Worm (Caenorhabditis elegans): ENCODE results near the gene C29F9.8.

Gene C29F9.8

DNA sequence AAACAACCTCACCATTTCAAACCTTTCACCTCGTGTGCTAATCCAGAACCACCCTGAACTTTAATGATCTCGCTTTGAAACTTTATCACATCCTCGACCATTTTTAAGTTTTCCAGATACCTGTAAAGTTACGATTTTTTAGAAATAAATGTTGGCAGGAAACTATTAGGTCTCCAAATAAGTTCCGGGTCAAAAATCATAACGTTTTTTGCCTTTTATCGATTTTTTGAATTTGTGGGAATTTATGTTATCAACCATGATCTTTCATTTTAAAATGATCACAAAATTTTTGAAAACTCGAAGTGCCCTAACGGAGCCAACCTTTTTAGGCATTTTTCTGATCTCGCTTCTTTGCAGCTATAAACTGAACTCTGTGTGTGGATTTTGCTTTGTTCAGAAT lies 35.9 kb downstream of the C29F9.8 start, which contains the start of gene btb-5:
TSS of gene btb-5 (minus strand) at position 101 of the 400 bp plus-strand sequence.
- no peak for TF ChIP-seq flt-1 (GFP tag; IDR thresholded peaks at IDR 0.05)
- no peak for TF ChIP-seq ceh-36 (tag; optimal IDR thresholded peaks at IDR 0.05)
- no peak for TF ChIP-seq sea-1 (GFP tag; conservative IDR thresholded peaks at IDR 0.05)
- TF ChIP-seq hmbx-1 (tag; optimal IDR thresholded peaks at IDR 0.05) = no peak
- TF ChIP-seq F13C5.2 (tag; optimal IDR thresholded peaks at IDR 0.05) = no peak
- TF ChIP-seq tra-4 (tag; optimal IDR thresholded peaks at IDR 0.05) = no peak
- no peak for TF ChIP-seq pes-1 (GFP tag; IDR thresholded peaks at IDR 0.05)
- no peak for TF ChIP-seq hnd-1 (tag; optimal IDR thresholded peaks at IDR 0.05)
- no peak for TF ChIP-seq ceh-13 (GFP tag; optimal IDR thresholded peaks at IDR 0.05)
- no peak for TF ChIP-seq tbx-11 (GFP tag; IDR thresholded peaks at IDR 0.05)
- no peak for TF ChIP-seq hmg-4 (GFP tag; optimal IDR thresholded peaks at IDR 0.05)
- no peak for TF ChIP-seq B0310.2 (tag; optimal IDR thresholded peaks at IDR 0.05)

DNA sequence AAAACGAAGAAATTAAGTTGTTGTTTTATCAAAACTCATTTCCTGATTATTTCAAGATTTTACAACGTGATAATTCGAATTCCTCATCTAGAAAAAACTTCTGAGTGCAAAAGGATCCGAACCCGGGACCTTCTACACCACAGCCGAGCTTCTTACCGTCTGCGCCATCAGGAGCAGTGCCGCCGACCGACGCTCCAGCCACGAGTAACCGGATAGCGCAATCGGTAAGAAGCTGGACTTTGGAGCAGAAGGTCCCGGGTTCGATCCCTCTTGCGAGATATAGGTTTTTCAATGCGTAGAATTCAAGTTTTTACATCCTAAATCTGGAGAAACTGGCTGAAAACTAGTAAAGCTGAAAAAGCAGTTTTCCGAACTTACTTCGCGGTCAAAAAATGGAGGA lies 43.2 kb downstream of the C29F9.8 start:
- TF ChIP-seq B0310.2 (tag; optimal IDR thresholded peaks at IDR 0.05) = no peak
- TF ChIP-seq ets-7 (tag; optimal IDR thresholded peaks at IDR 0.05) = no peak
- no peak for TF ChIP-seq pes-1 (GFP tag; IDR thresholded peaks at IDR 0.05)
- no peak for TF ChIP-seq tbx-37 (GFP tag; conservative IDR thresholded peaks at IDR 0.05)
- no peak for TF ChIP-seq ama-1 (optimal IDR thresholded peaks at IDR 0.05)
- 0 out of 2 replicates have a peak, but pooled peaks have one; percentile 5 for TF ChIP-seq sea-1 (GFP tag; conservative IDR thresholded peaks at IDR 0.05)
- no peak for TF ChIP-seq hmbx-1 (tag; optimal IDR thresholded peaks at IDR 0.05)
- TF ChIP-seq tbx-11 (GFP tag; IDR thresholded peaks at IDR 0.05) = no peak

DNA sequence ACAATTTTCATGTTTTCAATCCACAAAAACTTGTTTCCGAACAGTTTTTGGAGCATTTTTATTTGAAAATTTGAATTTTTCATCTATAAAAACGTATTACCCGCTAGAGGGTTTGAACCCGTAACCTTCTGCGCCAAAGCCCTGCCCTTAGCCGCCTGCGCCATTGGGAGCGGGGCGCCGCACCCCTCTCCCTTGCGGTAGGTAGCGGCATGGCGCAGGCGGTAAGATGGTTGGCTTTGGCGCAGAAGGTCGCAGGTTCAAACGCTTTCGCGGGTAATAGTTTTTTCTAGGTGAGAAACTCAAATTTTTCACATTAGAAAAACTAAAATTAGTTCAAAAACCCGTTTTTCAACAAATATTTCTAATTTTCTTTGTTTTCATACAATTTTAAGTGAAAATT lies 45.3 kb downstream of the C29F9.8 start:
- TF ChIP-seq ceh-36 (tag; optimal IDR thresholded peaks at IDR 0.05) (no peak), pes-1 (GFP tag; IDR thresholded peaks at IDR 0.05) (peak; percentile 26; the same call in 1 of the 2 replicates)

DNA sequence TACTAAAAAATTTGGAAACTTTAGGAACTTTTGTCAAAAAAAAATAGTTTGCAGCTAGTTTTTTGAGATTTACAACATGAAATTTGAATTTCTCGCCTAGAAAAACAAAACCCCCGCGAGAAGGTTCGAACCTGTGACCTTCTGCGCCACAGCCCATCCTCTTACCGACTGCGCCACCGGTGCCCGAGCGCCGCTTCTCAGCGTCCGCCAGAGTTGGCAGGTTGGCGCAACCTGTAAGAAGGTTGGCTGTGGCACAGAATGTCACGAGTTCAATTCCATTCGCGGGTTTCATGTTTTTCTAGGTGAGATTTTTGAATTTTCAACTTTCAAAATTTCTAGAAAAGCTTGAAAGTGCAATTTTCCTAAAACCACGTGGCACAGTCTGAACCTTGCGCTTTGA lies 46.5 kb downstream of the C29F9.8 start:
- TF ChIP-seq ceh-13 (GFP tag; optimal IDR thresholded peaks at IDR 0.05) = no peak
- TF ChIP-seq scrt-1 (GFP tag; IDR thresholded peaks at IDR 0.05) = no peak
- no peak for TF ChIP-seq tra-4 (tag; optimal IDR thresholded peaks at IDR 0.05)
- no peak for TF ChIP-seq ceh-36 (tag; optimal IDR thresholded peaks at IDR 0.05)
- TF ChIP-seq F13C5.2 (tag; optimal IDR thresholded peaks at IDR 0.05) = no peak
- TF ChIP-seq B0310.2 (tag; optimal IDR thresholded peaks at IDR 0.05) = no peak
- no peak for TF ChIP-seq pes-1 (GFP tag; IDR thresholded peaks at IDR 0.05)
- no peak for TF ChIP-seq ama-1 (optimal IDR thresholded peaks at IDR 0.05)
- TF ChIP-seq aly-1 (tag; optimal IDR thresholded peaks at IDR 0.05) = no peak
- no peak for TF ChIP-seq tbx-11 (GFP tag; IDR thresholded peaks at IDR 0.05)
- no peak for TF ChIP-seq tbx-37 (GFP tag; conservative IDR thresholded peaks at IDR 0.05)
- no peak for TF ChIP-seq hnd-1 (tag; optimal IDR thresholded peaks at IDR 0.05)
- TF ChIP-seq ets-7 (tag; optimal IDR thresholded peaks at IDR 0.05) = no peak
- no peak for TF ChIP-seq hmg-4 (GFP tag; optimal IDR thresholded peaks at IDR 0.05)
- TF ChIP-seq flt-1 (GFP tag; IDR thresholded peaks at IDR 0.05) = no peak
- TF ChIP-seq sea-1 (GFP tag; conservative IDR thresholded peaks at IDR 0.05) = no peak
- TF ChIP-seq hmbx-1 (tag; optimal IDR thresholded peaks at IDR 0.05) = no peak

DNA sequence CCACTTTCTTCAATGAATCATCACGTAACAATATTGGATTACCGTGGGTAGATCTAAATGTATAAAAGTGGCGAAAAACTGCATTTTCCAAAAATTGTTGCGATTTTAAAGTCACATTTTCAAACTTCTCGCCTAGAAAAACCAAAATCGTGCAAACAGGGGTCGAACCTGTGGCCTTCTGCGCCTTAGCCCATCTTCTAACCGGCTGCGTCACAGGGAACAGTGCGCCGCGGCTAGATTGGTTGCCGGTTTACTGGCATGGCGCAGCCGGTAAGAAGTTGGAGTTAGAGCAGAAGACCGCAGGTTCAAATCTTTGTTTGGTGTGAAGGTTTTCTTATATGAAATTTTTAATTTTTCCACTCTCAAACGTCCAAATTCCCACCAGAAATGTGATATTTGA lies 47.9 kb downstream of the C29F9.8 start:
- no peak for TF ChIP-seq ceh-36 (tag; optimal IDR thresholded peaks at IDR 0.05)
- TF ChIP-seq sea-1 (GFP tag; conservative IDR thresholded peaks at IDR 0.05) = no peak
- no peak for TF ChIP-seq hmg-4 (GFP tag; optimal IDR thresholded peaks at IDR 0.05)
- no peak for TF ChIP-seq tbx-37 (GFP tag; conservative IDR thresholded peaks at IDR 0.05)

DNA sequence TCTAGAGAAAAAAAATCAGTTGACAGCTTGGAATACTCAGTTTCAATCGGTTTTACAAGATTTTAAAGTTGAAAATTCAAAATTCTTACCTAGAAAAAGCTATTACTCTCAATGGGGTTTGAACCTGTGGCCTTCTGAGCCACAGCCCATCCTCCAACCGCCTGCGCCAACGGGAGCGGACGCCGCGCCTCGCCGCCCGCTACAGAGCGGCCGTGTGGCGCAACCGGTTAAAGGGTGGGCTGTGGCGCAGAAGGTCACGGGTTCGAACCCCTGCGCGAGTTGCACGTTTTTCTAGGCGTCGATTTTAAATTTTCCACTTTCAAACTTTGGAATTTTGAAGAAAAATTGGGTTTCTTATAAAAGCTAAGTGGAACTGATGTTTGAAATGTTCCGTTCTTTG lies 48.6 kb downstream of the C29F9.8 start:
- TF ChIP-seq flt-1 (GFP tag; IDR thresholded peaks at IDR 0.05) = no peak
- TF ChIP-seq tbx-11 (GFP tag; IDR thresholded peaks at IDR 0.05) = no peak
- no peak for TF ChIP-seq hmg-4 (GFP tag; optimal IDR thresholded peaks at IDR 0.05)
- no peak for TF ChIP-seq pes-1 (GFP tag; IDR thresholded peaks at IDR 0.05)
- TF ChIP-seq ceh-36 (tag; optimal IDR thresholded peaks at IDR 0.05) = no peak
- no peak for TF ChIP-seq hmbx-1 (tag; optimal IDR thresholded peaks at IDR 0.05)
- no peak for TF ChIP-seq tra-4 (tag; optimal IDR thresholded peaks at IDR 0.05)
- TF ChIP-seq ceh-13 (GFP tag; optimal IDR thresholded peaks at IDR 0.05) = no peak
